Fruit fly (Drosophila melanogaster) whole organism, embryonic: Measurements from ENCODE around the gene Utx.

Source experiments
- Bteb2 ChIP-seq: fragments of 200-800 bp; sonication (Bioruptor generic); optimal IDR thresholded peaks from 2 replicates; lab custom pipeline; 2016; ENCODE audit warnings: missing biosample characterization, missing genetic modification characterization
- CG10565 ChIP-seq: fragments of 200-800 bp; sonication (Bioruptor generic); optimal IDR thresholded peaks from 3 replicates; lab custom pipeline; 2016; ENCODE audit warnings: missing biosample characterization, mild to moderate bottlenecking, missing genetic modification characterization
- CG11093 ChIP-seq: fragments of 200-800 bp; sonication (Bioruptor generic); IDR thresholded peaks from 3 replicates; pipeline ENCODE4 v1.3.6; 2022; ENCODE audit warnings: missing biosample characterization, missing genetic modification characterization
- CG11560 ChIP-seq: fragments of 200-800 bp; sonication (Bioruptor generic); IDR thresholded peaks from 3 replicates; pipeline ENCODE4 v1.3.6; 2022; ENCODE audit warnings: missing biosample characterization, missing genetic modification characterization
- CG12155 ChIP-seq: fragments of 200-800 bp; sonication (Bioruptor generic); optimal IDR thresholded peaks from 3 replicates; lab custom pipeline; 2016; ENCODE audit warnings: missing biosample characterization, missing genetic modification characterization
- CG12219 ChIP-seq: fragments of 200-800 bp; sonication (Bioruptor generic); optimal IDR thresholded peaks from 3 replicates; lab custom pipeline; 2018; ENCODE audit warnings: missing biosample characterization, mild to moderate bottlenecking, missing genetic modification characterization
- CG12744 ChIP-seq: fragments of 200-800 bp; sonication (Bioruptor generic); optimal IDR thresholded peaks from 2 replicates; lab custom pipeline; 2016; ENCODE audit warnings: missing biosample characterization, missing genetic modification characterization
- CG12942 ChIP-seq: fragments of 200-800 bp; sonication (Bioruptor generic); optimal IDR thresholded peaks from 3 replicates; lab custom pipeline; 2016; ENCODE audit warnings: missing biosample characterization, missing genetic modification characterization
- CG13287 ChIP-seq: fragments of 200-800 bp; sonication (Bioruptor generic); IDR thresholded peaks from 2 replicates; pipeline ENCODE4 v1.3.6; 2022; ENCODE audit warnings: missing biosample characterization, missing genetic modification characterization; ENCODE audit not compliant: partially characterized antibody
- CG16813 ChIP-seq: fragments of 200-800 bp; sonication (Bioruptor generic); IDR thresholded peaks from 3 replicates; pipeline ENCODE4 v1.3.6; 2022; ENCODE audit warnings: missing biosample characterization, missing genetic modification characterization; ENCODE audit not compliant: partially characterized antibody
- CG16863 ChIP-seq: fragments of 200-800 bp; sonication (Bioruptor generic); optimal IDR thresholded peaks from 3 replicates; lab custom pipeline; 2016; ENCODE audit warnings: missing biosample characterization, missing genetic modification characterization
- CG17829 ChIP-seq: fragments of 200-800 bp; optimal IDR thresholded peaks from 2 replicates; lab custom pipeline; 2019; ENCODE audit warnings: missing biosample characterization, mild to moderate bottlenecking, missing genetic modification characterization, moderate library complexity
- CG2202 ChIP-seq: fragments of 200-800 bp; sonication (Bioruptor generic); optimal IDR thresholded peaks from 2 replicates; lab custom pipeline; 2018; ENCODE audit warnings: missing biosample characterization, mild to moderate bottlenecking, missing genetic modification characterization
- CG2712 ChIP-seq: fragments of 200-800 bp; optimal IDR thresholded peaks from 3 replicates; lab custom pipeline; 2019; ENCODE audit warnings: missing biosample characterization, mild to moderate bottlenecking, missing genetic modification characterization, moderate library complexity
- CG30020 ChIP-seq: fragments of 200-800 bp; optimal IDR thresholded peaks from 2 replicates; lab custom pipeline; 2019; ENCODE audit warnings: missing biosample characterization, mild to moderate bottlenecking, missing genetic modification characterization, moderate library complexity
- CG3065 ChIP-seq: fragments of 200-800 bp; sonication (Bioruptor generic); optimal IDR thresholded peaks from 2 replicates; lab custom pipeline; 2016; ENCODE audit warnings: missing biosample characterization, missing genetic modification characterization
- CG3163 ChIP-seq: fragments of 200-800 bp; sonication (Bioruptor generic); optimal IDR thresholded peaks from 3 replicates; lab custom pipeline; 2016; ENCODE audit warnings: missing biosample characterization, missing genetic modification characterization
- CG3838 ChIP-seq: fragments of 200-800 bp; sonication (Bioruptor generic); optimal IDR thresholded peaks from 3 replicates; lab custom pipeline; 2016; ENCODE audit warnings: missing biosample characterization, missing genetic modification characterization
- CG43689 ChIP-seq: fragments of 200-800 bp; sonication (Bioruptor generic); IDR thresholded peaks from 2 replicates; pipeline ENCODE4 v1.3.6; 2022; ENCODE audit warnings: missing biosample characterization, missing genetic modification characterization
- CG4404 ChIP-seq: fragments of 200-800 bp; sonication (Bioruptor generic); IDR thresholded peaks from 2 replicates; pipeline ENCODE4 v1.3.6; 2022; ENCODE audit warnings: missing biosample characterization, missing genetic modification characterization
- CG6654 ChIP-seq: fragments of 200-800 bp; sonication (Bioruptor generic); optimal IDR thresholded peaks from 2 replicates; lab custom pipeline; 2017; ENCODE audit warnings: missing biosample characterization, mild to moderate bottlenecking, missing genetic modification characterization
- CG7271 ChIP-seq: fragments of 200-800 bp; sonication (Bioruptor generic); optimal IDR thresholded peaks from 2 replicates; lab custom pipeline; 2018; ENCODE audit warnings: missing biosample characterization, mild to moderate bottlenecking, missing genetic modification characterization, moderate library complexity
- CG7928 ChIP-seq: fragments of 200-800 bp; sonication (Bioruptor generic); optimal IDR thresholded peaks from 2 replicates; lab custom pipeline; 2017; ENCODE audit warnings: missing biosample characterization, mild to moderate bottlenecking, missing genetic modification characterization
- CG8290 ChIP-seq, 3 experiments: fragments of 200-800 bp; sonication (Bioruptor generic); optimal IDR thresholded peaks; 2 replicates each; lab custom pipeline; 2016 to 2019; ENCODE audit warnings: missing biosample characterization in 3 of 3, missing genetic modification characterization in 3 of 3, mild to moderate bottlenecking in 2 of 3, moderate library complexity in 1 of 3
- CG9609 ChIP-seq: fragments of 200-800 bp; sonication (Bioruptor generic); optimal IDR thresholded peaks from 3 replicates; lab custom pipeline; 2016; ENCODE audit warnings: missing biosample characterization, missing genetic modification characterization
- Dip2 ChIP-seq: fragments of 200-800 bp; sonication (Bioruptor generic); IDR thresholded peaks from 2 replicates; pipeline ENCODE4 v1.3.6; 2022; ENCODE audit warnings: missing biosample characterization, missing genetic modification characterization
- Doc2 ChIP-seq: fragments of 200-800 bp; sonication (Bioruptor generic); IDR thresholded peaks from 2 replicates; pipeline ENCODE4 v1.3.6; 2022; ENCODE audit warnings: missing biosample characterization, missing genetic modification characterization
- E2f2 ChIP-seq: fragments of 200-800 bp; sonication (Bioruptor generic); IDR thresholded peaks from 2 replicates; pipeline ENCODE4 v1.3.6; 2022; ENCODE audit warnings: missing biosample characterization, missing genetic modification characterization
- HLH54F ChIP-seq: fragments of 200-800 bp; sonication (Bioruptor generic); optimal IDR thresholded peaks from 3 replicates; lab custom pipeline; 2016; ENCODE audit warnings: missing biosample characterization, missing genetic modification characterization
- Lim3 ChIP-seq: fragments of 200-800 bp; sonication (Bioruptor generic); IDR thresholded peaks from 2 replicates; pipeline ENCODE4 v1.3.6; 2022; ENCODE audit warnings: missing biosample characterization, missing genetic modification characterization
- Max ChIP-seq: fragments of 200-800 bp; sonication (Bioruptor generic); optimal IDR thresholded peaks from 2 replicates; lab custom pipeline; 2016; ENCODE audit warnings: missing biosample characterization, mild to moderate bottlenecking, missing genetic modification characterization
- Opbp ChIP-seq: fragments of 200-800 bp; sonication (Bioruptor generic); IDR thresholded peaks from 3 replicates; pipeline ENCODE4 v1.3.6; 2022; ENCODE audit warnings: missing biosample characterization, missing genetic modification characterization; ENCODE audit not compliant: partially characterized antibody
- PHDP ChIP-seq: fragments of 200-800 bp; sonication (Bioruptor generic); optimal IDR thresholded peaks from 3 replicates; lab custom pipeline; 2018; ENCODE audit warnings: missing biosample characterization, mild to moderate bottlenecking, missing genetic modification characterization, moderate library complexity
- Rfx ChIP-seq: fragments of 200-800 bp; sonication (Bioruptor generic); IDR thresholded peaks from 2 replicates; pipeline ENCODE4 v1.3.6; 2022; ENCODE audit warnings: missing biosample characterization, missing genetic modification characterization
- Six4 ChIP-seq: fragments of 200-800 bp; sonication (Bioruptor generic); optimal IDR thresholded peaks from 2 replicates; lab custom pipeline; 2016; ENCODE audit warnings: missing biosample characterization, missing genetic modification characterization
- Trl ChIP-seq, 3 experiments: fragments of >200 bp in 2 of 3; fragments of 200-800 bp in 1 of 3; sonication (Bioruptor generic) in 1 of 3; optimal IDR thresholded peaks; 2 replicates in 1 of 3; 3 replicates in 2 of 3; lab custom pipeline; 2016 to 2017; ENCODE audit warnings: missing biosample characterization in 1 of 3, missing genetic modification characterization in 1 of 3
- Xbp1 ChIP-seq: fragments of 200-800 bp; sonication (Bioruptor generic); optimal IDR thresholded peaks from 3 replicates; lab custom pipeline; 2016; ENCODE audit warnings: missing biosample characterization, mild to moderate bottlenecking, missing genetic modification characterization
- ara ChIP-seq: fragments of 200-800 bp; sonication (Bioruptor generic); IDR thresholded peaks from 2 replicates; pipeline ENCODE4 v1.3.6; 2022; ENCODE audit warnings: missing biosample characterization, missing genetic modification characterization
- bab2 ChIP-seq: fragments of 200-800 bp; sonication (Bioruptor generic); optimal IDR thresholded peaks from 2 replicates; lab custom pipeline; 2016; ENCODE audit warnings: missing biosample characterization, missing genetic modification characterization
- cad ChIP-seq: fragments of >200 bp; optimal IDR thresholded peaks from 2 replicates; lab custom pipeline; 2017; ENCODE audit warnings: missing biosample characterization, missing genetic modification characterization
- da ChIP-seq: fragments of 200-800 bp; sonication (Bioruptor generic); optimal IDR thresholded peaks from 2 replicates; lab custom pipeline; 2016; ENCODE audit warnings: missing biosample characterization, missing genetic modification characterization
- dati ChIP-seq: fragments of 200-800 bp; sonication (Bioruptor generic); IDR thresholded peaks from 2 replicates; pipeline ENCODE4 v1.3.6; 2022; ENCODE audit warnings: missing biosample characterization, missing genetic modification characterization
- dpn ChIP-seq, 2 experiments: fragments of 200-800 bp; sonication (Bioruptor generic); optimal IDR thresholded peaks; 3 replicates each; lab custom pipeline; 2016; ENCODE audit warnings: missing biosample characterization in 2 of 2, missing genetic modification characterization in 2 of 2
- fd64A ChIP-seq: fragments of 200-800 bp; sonication (Bioruptor generic); optimal IDR thresholded peaks from 3 replicates; lab custom pipeline; 2018; ENCODE audit warnings: missing biosample characterization, mild to moderate bottlenecking, missing genetic modification characterization
- ken ChIP-seq: fragments of 200-800 bp; sonication (Bioruptor generic); IDR thresholded peaks from 3 replicates; pipeline ENCODE4 v1.3.6; 2022; ENCODE audit warnings: missing biosample characterization, missing genetic modification characterization
- peb ChIP-seq: fragments of 200-800 bp; sonication (Bioruptor generic); IDR thresholded peaks from 2 replicates; pipeline ENCODE4 v1.3.6; 2022; ENCODE audit warnings: missing biosample characterization, missing genetic modification characterization
- pfk ChIP-seq: fragments of 200-800 bp; sonication (Bioruptor generic); optimal IDR thresholded peaks from 2 replicates; lab custom pipeline; 2018; ENCODE audit warnings: missing biosample characterization, mild to moderate bottlenecking, missing genetic modification characterization, moderate library complexity
- pum ChIP-seq: fragments of 200-800 bp; sonication (Bioruptor generic); optimal IDR thresholded peaks from 2 replicates; lab custom pipeline; 2016; ENCODE audit warnings: missing biosample characterization, missing genetic modification characterization
- ro ChIP-seq: fragments of 200-800 bp; sonication (Bioruptor generic); IDR thresholded peaks from 2 replicates; pipeline ENCODE4 v1.3.6; 2022; ENCODE audit warnings: missing biosample characterization, missing genetic modification characterization
- sob ChIP-seq: fragments of 200-800 bp; sonication (Bioruptor generic); IDR thresholded peaks from 2 replicates; pipeline ENCODE4 v1.3.6; 2022; ENCODE audit warnings: missing biosample characterization, missing genetic modification characterization
- tgo ChIP-seq: fragments of 200-800 bp; sonication (Bioruptor generic); IDR thresholded peaks from 3 replicates; pipeline ENCODE4 v1.3.6; 2022; ENCODE audit warnings: missing biosample characterization, missing genetic modification characterization

The Utx gene

dm6 chr2L:10249655-10250202, 28.9 kb downstream of the Utx start (continued):
- TF ChIP-seq Six4 (GFP tag; lab: Kevin White, UChicago) (no peak), CG11093 (no peak), CG12942 (GFP tag; lab: Kevin White, UChicago) (no peak), ara (no peak), CG3065 (GFP tag; lab: Kevin White, UChicago) (no peak), ken (GFP tag; lab: Robert Waterston, UW) (no peak), CG16863 (GFP tag; lab: Kevin White, UChicago) (no peak), Dip2 (no peak), peb (peak; percentile 33; the same call in 1 of the 2 replicates), tgo (no peak), CG2712 (tag; lab: Kevin White, UChicago) (peak; percentile 9), CG16813 (GFP tag; lab: Robert Waterston, UW) (no peak), da (GFP tag; lab: Kevin White, UChicago) (no peak), PHDP (no peak), sob (GFP tag; lab: Robert Waterston, UW) (no peak; the same call in 1 of the 2 replicates), pfk (peak; percentile 75), pum (GFP tag; lab: Kevin White, UChicago) (no peak), CG17829 (no peak), dpn (GFP tag; optimal IDR thresholded peaks at IDR 0.05; lab: Kevin White, UChicago) (no peak), dati (GFP tag; lab: Robert Waterston, UW) (no peak), CG4404 (GFP tag; lab: Robert Waterston, UW) (no peak), CG7271 (tag; lab: Kevin White, UChicago) (no peak), Opbp (GFP tag; lab: Robert Waterston, UW) (no peak), CG3838 (GFP tag; lab: Kevin White, UChicago) (no peak), CG12219 (peak; percentile 20), CG43689 (GFP tag; lab: Robert Waterston, UW) (no peak), Lim3 (no peak), CG30020 (tag; lab: Kevin White, UChicago) (peak; percentile 74), CG6654 (GFP tag; lab: Kevin White, UChicago) (no peak), CG8290 (GFP tag; optimal IDR thresholded peaks at IDR 0.05; lab: Kevin White, UChicago) (peak; percentile 15), CG8290 (tag; optimal IDR thresholded peaks at IDR 0.05; lab: Kevin White, UChicago) (peak in 1 of 2 experiments; percentile 73), Max (GFP tag; lab: Kevin White, UChicago) (no peak), CG3163 (GFP tag; lab: Kevin White, UChicago) (peak; percentile 11), CG12744 (GFP tag; lab: Kevin White, UChicago) (no peak), fd64A (peak; percentile 75), CG2202 (tag; lab: Kevin White, UChicago) (peak; percentile 30), CG12155 (GFP tag; lab: Kevin White, UChicago) (no peak), Rfx (GFP tag; lab: Robert Waterston, UW) (no peak; the same call in 1 of the 2 replicates), Bteb2 (no peak), Xbp1 (GFP tag; lab: Kevin White, UChicago) (no peak), Trl (optimal IDR thresholded peaks at IDR 0.05; lab: Kevin White, UChicago) (no peak), Trl (GFP tag; optimal IDR thresholded peaks at IDR 0.05; lab: Kevin White, UChicago) (no peak), bab2 (GFP tag; lab: Kevin White, UChicago) (peak; percentile 17), CG11560 (tag; lab: Robert Waterston, UW) (no peak), HLH54F (GFP tag; lab: Kevin White, UChicago) (no peak), cad (no peak), CG13287 (GFP tag; lab: Robert Waterston, UW) (no peak), ro (GFP tag; lab: Robert Waterston, UW) (no peak), Doc2 (no peak), CG10565 (GFP tag; lab: Kevin White, UChicago) (no peak), E2f2 (GFP tag; lab: Robert Waterston, UW) (no peak), CG9609 (no peak), CG7928 (GFP tag; lab: Kevin White, UChicago) (no peak)
